Worm (Caenorhabditis elegans) whole organism, L4 larva: ENCODE data around the gene F26D11.2.

Source experiments
- R02D3.7 ChIP-seq: fragments of 150-350 bp; sonication (generic microtip); optimal IDR thresholded peaks from 3 replicates; lab custom pipeline; 2014; ENCODE audit warnings: missing biosample characterization, missing genetic modification characterization
- Y48G9A.11 ChIP-seq: fragments of 200-800 bp; sonication (Bioruptor generic); IDR thresholded peaks from 2 replicates; pipeline ENCODE4 v1.3.6; 2022; ENCODE audit warnings: missing genetic modification reagents, missing genetic modification characterization, missing compliant biosample characterization
- Y5F2A.4 ChIP-seq: fragments of 200-800 bp; sonication (Bioruptor generic); optimal IDR thresholded peaks from 2 replicates; lab custom pipeline; 2018; ENCODE audit warnings: mild to moderate bottlenecking, missing genetic modification characterization, missing compliant biosample characterization
- ZK546.5 ChIP-seq, 2 experiments: sonication (generic microtip); optimal IDR thresholded peaks; 2 replicates each; lab custom pipeline; 2017; ENCODE audit warnings: missing biosample characterization in 2 of 2, missing genetic modification characterization in 2 of 2
- ceh-20 ChIP-seq: fragments of 200-800 bp; sonication (Bioruptor generic); IDR thresholded peaks from 2 replicates; pipeline ENCODE4 v1.3.6; 2022; ENCODE audit warnings: missing genetic modification reagents, missing genetic modification characterization, missing compliant biosample characterization
- ceh-28 ChIP-seq: fragments of 150-350 bp; optimal IDR thresholded peaks from 2 replicates; lab custom pipeline; 2014; ENCODE audit warnings: missing biosample characterization, missing genetic modification reagents, missing genetic modification characterization
- ctbp-1 ChIP-seq: fragments of 200-800 bp; sonication (Bioruptor generic); IDR thresholded peaks from 2 replicates; pipeline ENCODE4 v1.3.6; 2022; ENCODE audit warnings: missing genetic modification reagents, missing genetic modification characterization, missing compliant biosample characterization
- daf-12 ChIP-seq: fragments of 150-350 bp; optimal IDR thresholded peaks from 2 replicates; lab custom pipeline; 2014; ENCODE audit warnings: missing biosample characterization, missing genetic modification reagents, missing genetic modification characterization
- daf-19 ChIP-seq: fragments of 200-800 bp; sonication (Bioruptor generic); conservative IDR thresholded peaks from 2 replicates; pipeline ENCODE4 v1.3.6; 2022; ENCODE audit warnings: missing genetic modification characterization, missing compliant biosample characterization
- dmd-9 ChIP-seq: fragments of 200-800 bp; sonication (Bioruptor generic); IDR thresholded peaks from 2 replicates; pipeline ENCODE4 v1.3.6; 2022; ENCODE audit warnings: missing genetic modification reagents, missing genetic modification characterization, missing compliant biosample characterization
- duxl-1 ChIP-seq: sonication (generic microtip); optimal IDR thresholded peaks from 2 replicates; lab custom pipeline; 2016; ENCODE audit warnings: mild to moderate bottlenecking, missing genetic modification characterization, moderate library complexity, missing compliant biosample characterization; ENCODE audit not compliant: poor library complexity
- egl-27 ChIP-seq: sonication (generic microtip); optimal IDR thresholded peaks from 3 replicates; lab custom pipeline; 2017; ENCODE audit warnings: missing biosample characterization, missing genetic modification reagents, missing genetic modification characterization
- egl-43 ChIP-seq: fragments of 200-800 bp; sonication (Bioruptor generic); IDR thresholded peaks from 2 replicates; pipeline ENCODE4 v1.3.6; 2022; ENCODE audit warnings: missing genetic modification reagents, missing genetic modification characterization, missing compliant biosample characterization
- fkh-10 ChIP-seq: fragments of 150-350 bp; optimal IDR thresholded peaks from 2 replicates; lab custom pipeline; 2014; ENCODE audit warnings: missing biosample characterization, missing genetic modification reagents, missing genetic modification characterization
- fos-1 ChIP-seq: fragments of 150-350 bp; optimal IDR thresholded peaks from 2 replicates; lab custom pipeline; 2014; ENCODE audit warnings: missing biosample characterization, missing genetic modification characterization
- gei-8 ChIP-seq: fragments of 200-800 bp; sonication (Bioruptor generic); optimal IDR thresholded peaks from 2 replicates; lab custom pipeline; 2018; ENCODE audit warnings: mild to moderate bottlenecking, missing genetic modification characterization, missing compliant biosample characterization
- hlh-11 ChIP-seq: fragments of 200-800 bp; sonication (Bioruptor generic); optimal IDR thresholded peaks from 2 replicates; lab custom pipeline; 2018; ENCODE audit warnings: mild to moderate bottlenecking, missing genetic modification characterization, missing compliant biosample characterization
- lin-1 ChIP-seq: fragments of 200-800 bp; sonication (Bioruptor generic); IDR thresholded peaks from 2 replicates; pipeline ENCODE4 v1.3.6; 2022; ENCODE audit warnings: missing genetic modification reagents, missing genetic modification characterization, missing compliant biosample characterization
- lin-13 ChIP-seq: fragments of 150-350 bp; optimal IDR thresholded peaks from 2 replicates; lab custom pipeline; 2014; ENCODE audit warnings: missing biosample characterization, missing genetic modification reagents, missing genetic modification characterization
- lin-29 ChIP-seq: fragments of 200-800 bp; sonication (Bioruptor generic); IDR thresholded peaks from 2 replicates; pipeline ENCODE4 v1.3.6; 2022; ENCODE audit warnings: missing genetic modification reagents, missing genetic modification characterization, missing compliant biosample characterization
- lin-38 ChIP-seq: fragments of 200-800 bp; sonication (Bioruptor generic); IDR thresholded peaks from 2 replicates; pipeline ENCODE4 v1.3.6; 2022; ENCODE audit warnings: missing genetic modification reagents, missing genetic modification characterization, missing compliant biosample characterization
- lin-39 ChIP-seq: fragments of 150-350 bp; optimal IDR thresholded peaks from 2 replicates; lab custom pipeline; 2014; ENCODE audit warnings: missing biosample characterization, missing genetic modification reagents, missing genetic modification characterization
- lir-3 ChIP-seq: sonication (generic microtip); optimal IDR thresholded peaks from 2 replicates; lab custom pipeline; 2016; ENCODE audit warnings: mild to moderate bottlenecking, missing genetic modification characterization, missing compliant biosample characterization
- lsy-2 ChIP-seq, 2 experiments: fragments of 150-350 bp in 1 of 2; sonication (generic microtip) in 1 of 2; optimal IDR thresholded peaks; 2 replicates each; lab custom pipeline; 2014 to 2017; ENCODE audit warnings: missing biosample characterization in 2 of 2, missing genetic modification characterization in 2 of 2
- mdl-1 ChIP-seq, 2 experiments: fragments of 150-350 bp in 1 of 2; sonication (generic microtip) in 1 of 2; optimal IDR thresholded peaks; 2 replicates each; lab custom pipeline; 2014 to 2017; ENCODE audit warnings: missing biosample characterization in 2 of 2, missing genetic modification characterization in 2 of 2
- mes-2 ChIP-seq: sonication (generic microtip); optimal IDR thresholded peaks from 2 replicates; lab custom pipeline; 2016; ENCODE audit warnings: missing genotype, mild to moderate bottlenecking, missing genetic modification characterization, missing compliant biosample characterization; ENCODE audit not compliant: poor library complexity, severe bottlenecking
- nhr-11 ChIP-seq: fragments of 150-350 bp; optimal IDR thresholded peaks from 2 replicates; lab custom pipeline; 2014; ENCODE audit warnings: missing biosample characterization, missing genetic modification characterization
- nhr-111 ChIP-seq: fragments of 200-800 bp; sonication (Bioruptor generic); optimal IDR thresholded peaks from 2 replicates; lab custom pipeline; 2018; ENCODE audit warnings: mild to moderate bottlenecking, missing genetic modification characterization, missing compliant biosample characterization
- nhr-237 ChIP-seq: sonication (generic microtip); optimal IDR thresholded peaks from 2 replicates; lab custom pipeline; 2017; ENCODE audit warnings: missing biosample characterization, missing genetic modification characterization
- nhr-28 ChIP-seq: fragments of 150-350 bp; optimal IDR thresholded peaks from 2 replicates; lab custom pipeline; 2014; ENCODE audit warnings: missing biosample characterization, missing genetic modification characterization
- nhr-41 ChIP-seq: fragments of 200-800 bp; sonication (Bioruptor generic); IDR thresholded peaks from 2 replicates; pipeline ENCODE4 v1.3.6; 2022; ENCODE audit warnings: missing genetic modification reagents, missing genetic modification characterization, missing compliant biosample characterization
- nhr-6 ChIP-seq: fragments of 150-350 bp; optimal IDR thresholded peaks from 2 replicates; lab custom pipeline; 2014; ENCODE audit warnings: missing biosample characterization, missing genetic modification characterization
- nhr-76 ChIP-seq: fragments of 150-350 bp; optimal IDR thresholded peaks from 2 replicates; lab custom pipeline; 2014; ENCODE audit warnings: missing biosample characterization, missing genetic modification characterization
- pha-4 ChIP-seq, 2 experiments: fragments of 150-350 bp in 1 of 2; fragments of 200-800 bp in 1 of 2; sonication (Bioruptor generic) in 1 of 2; IDR thresholded peaks in 1 of 2; optimal IDR thresholded peaks in 1 of 2; 2 replicates each; pipeline versions ENCODE4 v1.3.6 to Lab custom; 2014 to 2022; ENCODE audit warnings: missing genetic modification characterization in 2 of 2, missing genetic modification reagents in 2 of 2, missing biosample characterization in 1 of 2, missing compliant biosample characterization in 1 of 2
- php-3 ChIP-seq: fragments of 200-800 bp; sonication (Bioruptor generic); IDR thresholded peaks from 2 replicates; pipeline ENCODE4 v1.3.6; 2022; ENCODE audit warnings: missing genetic modification reagents, missing genetic modification characterization, missing compliant biosample characterization
- pqm-1 ChIP-seq: sonication (generic microtip); optimal IDR thresholded peaks from 2 replicates; lab custom pipeline; 2017; ENCODE audit warnings: missing biosample characterization, missing genetic modification characterization
- rbr-2 ChIP-seq: sonication (generic microtip); optimal IDR thresholded peaks from 2 replicates; lab custom pipeline; 2016; ENCODE audit warnings: missing genotype, missing genetic modification characterization, missing compliant biosample characterization
- snpc-4 ChIP-seq: fragments of 150-350 bp; optimal IDR thresholded peaks from 2 replicates; lab custom pipeline; 2014; ENCODE audit warnings: missing biosample characterization, missing genetic modification characterization
- tag-97 ChIP-seq: fragments of 200-800 bp; sonication (Bioruptor generic); IDR thresholded peaks from 2 replicates; pipeline ENCODE4 v1.3.6; 2022; ENCODE audit warnings: missing genetic modification characterization, missing compliant biosample characterization
- unc-39 ChIP-seq: sonication (generic microtip); optimal IDR thresholded peaks from 2 replicates; lab custom pipeline; 2017; ENCODE audit warnings: missing biosample characterization, missing genetic modification characterization
- ztf-7 ChIP-seq: fragments of 150-350 bp; optimal IDR thresholded peaks from 2 replicates; lab custom pipeline; 2014; ENCODE audit warnings: missing biosample characterization, missing genetic modification characterization

F26D11.2 gene

DNA sequence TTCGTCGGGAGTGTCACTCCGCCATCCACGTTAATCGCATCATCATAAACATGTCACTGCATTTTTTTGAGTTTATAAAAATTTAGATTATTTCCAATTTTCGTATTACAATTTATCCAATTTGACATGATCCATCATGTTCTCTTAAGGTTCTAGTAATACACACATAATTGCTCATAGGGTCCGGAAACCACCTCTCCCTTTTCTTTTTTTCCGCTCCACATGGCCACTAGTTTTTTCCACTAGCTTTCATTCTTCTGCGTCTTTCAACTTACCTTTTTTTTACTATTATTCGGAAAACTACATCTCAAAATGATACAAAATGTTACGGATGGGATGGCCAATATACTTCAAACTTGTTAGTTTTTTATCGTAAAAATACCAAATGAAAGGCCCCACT lies 26.8 kb downstream of the F26D11.2 start, which contains the start of gene Y97E10AL.1:
Gene Y97E10AL.1 (plus strand): TSS at position 301 of the 400 bp plus-strand sequence.
- TF ChIP-seq lir-3 (tag; lab: Kevin White, UChicago), result no peak
- TF ChIP-seq nhr-6 (tag; lab: Kevin White, UChicago), result no peak
- no peak for TF ChIP-seq lin-38 (GFP tag; lab: Robert Waterston, UW)
- no peak for TF ChIP-seq duxl-1 (tag; lab: Kevin White, UChicago)
- TF ChIP-seq fkh-10 (GFP tag; lab: Kevin White, UChicago), result no peak
- TF ChIP-seq nhr-28 (tag; lab: Kevin White, UChicago), result no peak
- TF ChIP-seq ZK546.5 (tag; optimal IDR thresholded peaks at IDR 0.05; lab: Kevin White, UChicago), result no peak
- TF ChIP-seq pqm-1 (tag; lab: Kevin White, UChicago), result no peak
- no peak for TF ChIP-seq nhr-76 (tag; lab: Kevin White, UChicago)
- no peak for TF ChIP-seq snpc-4 (tag; lab: Kevin White, UChicago)
- TF ChIP-seq tag-97 (GFP tag; lab: Robert Waterston, UW), result no peak
- TF ChIP-seq daf-12 (tag; lab: Kevin White, UChicago), result no peak
- TF ChIP-seq nhr-237 (tag; lab: Kevin White, UChicago), result no peak
- TF ChIP-seq nhr-41 (GFP tag; lab: Robert Waterston, UW), result no peak
- TF ChIP-seq pha-4 (GFP tag; IDR thresholded peaks at IDR 0.05; lab: Robert Waterston, UW), result no peak
- TF ChIP-seq pha-4 (tag; optimal IDR thresholded peaks at IDR 0.05; lab: Kevin White, UChicago), result no peak
- no peak for TF ChIP-seq php-3 (GFP tag; lab: Robert Waterston, UW)
- TF ChIP-seq R02D3.7 (tag; lab: Kevin White, UChicago), result no peak
- TF ChIP-seq, all 104 proteins: peak for 0

DNA sequence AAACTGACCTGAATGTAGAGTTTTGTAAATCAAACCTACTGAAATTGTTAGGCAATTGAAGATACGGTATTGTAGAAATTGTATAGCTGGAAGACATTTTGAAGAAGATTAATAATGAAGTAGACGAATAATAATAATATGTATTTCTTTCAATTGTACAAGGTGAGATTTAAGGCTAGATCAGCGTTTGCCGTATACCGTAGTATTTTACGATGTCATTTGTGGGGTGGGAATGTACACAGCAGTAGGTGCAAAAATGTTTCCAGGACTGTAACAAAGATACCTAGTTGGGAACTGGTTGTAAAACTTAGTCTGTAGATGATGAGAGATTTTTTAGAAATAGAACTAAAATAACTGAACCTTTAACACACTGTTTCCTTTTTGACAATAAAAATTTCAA lies 35.5 kb downstream of the F26D11.2 start, which contains the start of gene ceh-76:
Gene ceh-76 (minus strand): TSS at position 101 of the 400 bp plus-strand sequence.
- TF ChIP-seq mes-2 (tag; lab: Kevin White, UChicago) (no peak), ctbp-1 (GFP tag; lab: Robert Waterston, UW) (no peak), egl-27 (tag; lab: Kevin White, UChicago) (no peak), lin-29 (GFP tag; lab: Robert Waterston, UW) (no peak), nhr-41 (GFP tag; lab: Robert Waterston, UW) (no peak), mdl-1 (tag; optimal IDR thresholded peaks at IDR 0.05; lab: Kevin White, UChicago) (no peak), rbr-2 (no peak), hlh-11 (tag; lab: Kevin White, UChicago) (no peak), ceh-28 (tag; lab: Kevin White, UChicago) (no peak), Y5F2A.4 (GFP tag; lab: Kevin White, UChicago) (no peak), lin-38 (GFP tag; lab: Robert Waterston, UW) (no peak), daf-19 (GFP tag; lab: Robert Waterston, UW) (no peak), nhr-111 (GFP tag; lab: Kevin White, UChicago) (no peak), duxl-1 (tag; lab: Kevin White, UChicago) (no peak), unc-39 (tag; lab: Kevin White, UChicago) (no peak), lin-39 (tag; lab: Kevin White, UChicago) (no peak), nhr-11 (tag; lab: Kevin White, UChicago) (no peak)

DNA sequence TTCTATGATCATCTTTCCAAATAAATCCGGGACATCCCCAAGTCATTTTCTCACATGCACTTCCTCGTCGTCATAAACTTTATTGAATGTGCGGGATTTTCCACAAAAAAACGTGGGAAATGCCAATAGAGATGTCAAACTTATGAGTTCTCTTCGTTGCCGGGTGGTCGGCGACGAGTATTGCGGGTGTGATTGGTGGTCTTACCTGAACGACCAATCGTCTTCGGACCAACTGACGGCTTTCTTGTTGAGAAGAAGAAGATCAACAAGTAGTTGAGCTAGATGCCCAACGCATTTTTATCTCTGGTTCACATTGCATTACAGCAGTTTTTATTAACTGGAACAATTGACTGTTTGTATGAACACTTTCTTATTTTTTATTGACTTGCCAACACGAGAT lies 36.1 kb downstream of the F26D11.2 start:
- TF ChIP-seq lin-38 (GFP tag; lab: Robert Waterston, UW) (no peak), gei-8 (GFP tag; lab: Kevin White, UChicago) (no peak), fkh-10 (GFP tag; lab: Kevin White, UChicago) (no peak), lsy-2 (tag; optimal IDR thresholded peaks at IDR 0.05; lab: Kevin White, UChicago) (no peak), egl-43 (GFP tag; lab: Robert Waterston, UW) (no peak), lin-13 (no peak), dmd-9 (no peak), ztf-7 (tag; lab: Kevin White, UChicago) (no peak), fos-1 (tag; lab: Kevin White, UChicago) (no peak), ceh-20 (GFP tag; lab: Robert Waterston, UW) (no peak), Y48G9A.11 (GFP tag; lab: Robert Waterston, UW) (no peak), lin-29 (GFP tag; lab: Robert Waterston, UW) (no peak), lin-1 (GFP tag; lab: Robert Waterston, UW) (no peak)
